Fruit fly (Drosophila melanogaster) whole organism, embryonic: ENCODE measurements around the gene CG8349.

ENCODE experiments used
- Bteb2 ChIP-seq: fragments of 200-800 bp; sonication (Bioruptor generic); optimal IDR thresholded peaks from 2 replicates; lab custom pipeline; 2016; ENCODE audit warnings: missing biosample characterization, missing genetic modification characterization
- CG10147 ChIP-seq: fragments of 200-800 bp; sonication (Bioruptor generic); optimal IDR thresholded peaks from 2 replicates; lab custom pipeline; 2019; ENCODE audit warnings: missing biosample characterization, mild to moderate bottlenecking, missing genetic modification characterization, moderate library complexity
- CG10431 ChIP-seq: fragments of 200-800 bp; sonication (Bioruptor generic); optimal IDR thresholded peaks from 3 replicates; lab custom pipeline; 2018; ENCODE audit warnings: missing biosample characterization, mild to moderate bottlenecking, missing genetic modification characterization
- CG10462 ChIP-seq: fragments of 200-800 bp; sonication (Bioruptor generic); optimal IDR thresholded peaks from 2 replicates; lab custom pipeline; 2016; ENCODE audit warnings: missing biosample characterization, missing genetic modification characterization
- CG10543 ChIP-seq: fragments of 200-800 bp; sonication (Bioruptor generic); optimal IDR thresholded peaks from 3 replicates; lab custom pipeline; 2017; ENCODE audit warnings: missing biosample characterization, mild to moderate bottlenecking, missing genetic modification characterization, moderate library complexity
- CG11085 ChIP-seq: fragments of 200-800 bp; sonication (Bioruptor generic); IDR thresholded peaks from 2 replicates; pipeline ENCODE4 v1.3.6; 2022; ENCODE audit warnings: missing biosample characterization, missing genetic modification characterization
- CG13287 ChIP-seq: fragments of 200-800 bp; sonication (Bioruptor generic); IDR thresholded peaks from 2 replicates; pipeline ENCODE4 v1.3.6; 2022; ENCODE audit warnings: missing biosample characterization, missing genetic modification characterization; ENCODE audit not compliant: partially characterized antibody
- CG13296 ChIP-seq: fragments of 200-800 bp; sonication (Bioruptor generic); optimal IDR thresholded peaks from 3 replicates; lab custom pipeline; 2018; ENCODE audit warnings: missing biosample characterization, mild to moderate bottlenecking, missing genetic modification characterization
- CG15073 ChIP-seq: fragments of 200-800 bp; sonication (Bioruptor generic); optimal IDR thresholded peaks from 2 replicates; lab custom pipeline; 2016; ENCODE audit warnings: missing biosample characterization, missing genetic modification characterization
- CG16779 ChIP-seq: fragments of 200-800 bp; sonication (Bioruptor generic); IDR thresholded peaks from 2 replicates; pipeline ENCODE4 v1.3.6; 2022; ENCODE audit warnings: missing biosample characterization, missing genetic modification characterization
- CG17361 ChIP-seq: fragments of 200-800 bp; sonication (Bioruptor generic); IDR thresholded peaks from 3 replicates; pipeline ENCODE4 v1.3.6; 2022; ENCODE audit warnings: missing biosample characterization, missing genetic modification characterization
- CG18599 ChIP-seq: fragments of 200-800 bp; sonication (Bioruptor generic); optimal IDR thresholded peaks from 3 replicates; lab custom pipeline; 2017; ENCODE audit warnings: missing biosample characterization, missing genetic modification characterization, mild to moderate bottlenecking, moderate library complexity, missing genetic modification reagents
- CG3847 ChIP-seq: fragments of 200-800 bp; sonication (Bioruptor generic); IDR thresholded peaks from 2 replicates; pipeline ENCODE4 v1.3.6; 2022; ENCODE audit warnings: missing biosample characterization, missing genetic modification characterization
- CG4404 ChIP-seq: fragments of 200-800 bp; sonication (Bioruptor generic); IDR thresholded peaks from 2 replicates; pipeline ENCODE4 v1.3.6; 2022; ENCODE audit warnings: missing biosample characterization, missing genetic modification characterization
- CG6272 ChIP-seq: fragments of 200-800 bp; sonication (Bioruptor generic); IDR thresholded peaks from 2 replicates; pipeline ENCODE4 v1.3.6; 2022; ENCODE audit warnings: missing biosample characterization, missing genetic modification characterization
- CG7786 ChIP-seq: fragments of 200-800 bp; sonication (Bioruptor generic); optimal IDR thresholded peaks from 2 replicates; lab custom pipeline; 2016; ENCODE audit warnings: missing biosample characterization, missing genetic modification characterization
- CG7987 ChIP-seq: fragments of 200-800 bp; sonication (Bioruptor generic); optimal IDR thresholded peaks from 2 replicates; lab custom pipeline; 2018; ENCODE audit warnings: missing biosample characterization, mild to moderate bottlenecking, missing genetic modification characterization, moderate library complexity
- CG8359 ChIP-seq: fragments of 200-800 bp; sonication (Bioruptor generic); optimal IDR thresholded peaks from 2 replicates; lab custom pipeline; 2017; ENCODE audit warnings: missing biosample characterization, mild to moderate bottlenecking, missing genetic modification characterization, borderline replicate concordance
- CG9609 ChIP-seq: fragments of 200-800 bp; sonication (Bioruptor generic); optimal IDR thresholded peaks from 3 replicates; lab custom pipeline; 2016; ENCODE audit warnings: missing biosample characterization, missing genetic modification characterization
- CG9932 ChIP-seq: fragments of 200-800 bp; sonication (Bioruptor generic); IDR thresholded peaks from 2 replicates; pipeline ENCODE4 v1.3.6; 2022; ENCODE audit warnings: missing biosample characterization, missing genetic modification characterization
- CTCF ChIP-seq: fragments of 200-800 bp; sonication (Bioruptor generic); optimal IDR thresholded peaks from 2 replicates; lab custom pipeline; 2017; ENCODE audit warnings: missing biosample characterization, mild to moderate bottlenecking, missing genetic modification characterization, moderate library complexity
- Fer1 ChIP-seq: fragments of 200-800 bp; sonication (Bioruptor generic); optimal IDR thresholded peaks from 2 replicates; lab custom pipeline; 2017; ENCODE audit warnings: missing biosample characterization, mild to moderate bottlenecking, missing genetic modification characterization
- Lhr ChIP-seq: fragments of 200-800 bp; sonication (Bioruptor generic); optimal IDR thresholded peaks from 3 replicates; lab custom pipeline; 2017; ENCODE audit warnings: mild to moderate bottlenecking, missing biosample characterization, missing genetic modification reagents, missing genetic modification characterization
- Max ChIP-seq: fragments of 200-800 bp; sonication (Bioruptor generic); optimal IDR thresholded peaks from 2 replicates; lab custom pipeline; 2016; ENCODE audit warnings: missing biosample characterization, mild to moderate bottlenecking, missing genetic modification characterization
- NC2β ChIP-seq: fragments of 200-800 bp; sonication (Bioruptor generic); optimal IDR thresholded peaks from 2 replicates; lab custom pipeline; 2016; ENCODE audit warnings: missing biosample characterization, missing genetic modification characterization
- Oli ChIP-seq: fragments of 200-800 bp; sonication (Bioruptor generic); optimal IDR thresholded peaks from 2 replicates; lab custom pipeline; 2018; ENCODE audit warnings: missing biosample characterization, mild to moderate bottlenecking, missing genetic modification characterization, moderate library complexity
- Opbp ChIP-seq: fragments of 200-800 bp; sonication (Bioruptor generic); IDR thresholded peaks from 3 replicates; pipeline ENCODE4 v1.3.6; 2022; ENCODE audit warnings: missing biosample characterization, missing genetic modification characterization; ENCODE audit not compliant: partially characterized antibody
- Ravus ChIP-seq: fragments of 200-800 bp; sonication (Bioruptor generic); IDR thresholded peaks from 2 replicates; pipeline ENCODE4 v1.3.6; 2022; ENCODE audit warnings: missing biosample characterization, missing genetic modification characterization
- ap ChIP-seq: fragments of 200-800 bp; sonication (Bioruptor generic); IDR thresholded peaks from 2 replicates; pipeline ENCODE4 v1.3.6; 2022; ENCODE audit warnings: missing biosample characterization, missing genetic modification characterization
- ato ChIP-seq: fragments of 200-800 bp; sonication (Bioruptor generic); IDR thresholded peaks from 2 replicates; pipeline ENCODE4 v1.3.6; 2022; ENCODE audit warnings: missing biosample characterization, missing genetic modification characterization; ENCODE audit not compliant: partially characterized antibody
- bbx ChIP-seq: fragments of 200-800 bp; sonication (Bioruptor generic); IDR thresholded peaks from 2 replicates; pipeline ENCODE4 v1.3.6; 2022; ENCODE audit warnings: missing biosample characterization, missing genetic modification characterization; ENCODE audit not compliant: partially characterized antibody
- cato ChIP-seq: fragments of 200-800 bp; sonication (Bioruptor generic); optimal IDR thresholded peaks from 2 replicates; lab custom pipeline; 2016; ENCODE audit warnings: missing biosample characterization, missing genetic modification characterization, borderline replicate concordance
- chm ChIP-seq: fragments of 200-800 bp; sonication (Bioruptor generic); IDR thresholded peaks from 2 replicates; pipeline ENCODE4 v1.3.6; 2022; ENCODE audit warnings: missing biosample characterization, missing genetic modification characterization
- cwo ChIP-seq: fragments of 200-800 bp; sonication (Bioruptor generic); optimal IDR thresholded peaks from 3 replicates; lab custom pipeline; 2017; ENCODE audit warnings: missing biosample characterization, missing genetic modification characterization, mild to moderate bottlenecking, moderate library complexity, missing genetic modification reagents
- dati ChIP-seq: fragments of 200-800 bp; sonication (Bioruptor generic); IDR thresholded peaks from 2 replicates; pipeline ENCODE4 v1.3.6; 2022; ENCODE audit warnings: missing biosample characterization, missing genetic modification characterization
- gce ChIP-seq: fragments of 200-800 bp; sonication (Bioruptor generic); IDR thresholded peaks from 3 replicates; pipeline ENCODE4 v1.3.6; 2022; ENCODE audit warnings: missing biosample characterization, missing genetic modification characterization
- otp ChIP-seq: fragments of 200-800 bp; sonication (Bioruptor generic); IDR thresholded peaks from 3 replicates; pipeline ENCODE4, ENCODE4 v1.3.6; 2022; ENCODE audit warnings: missing biosample characterization, missing genetic modification characterization
- pros ChIP-seq: fragments of 200-800 bp; sonication (Bioruptor generic); optimal IDR thresholded peaks from 3 replicates; lab custom pipeline; 2019; ENCODE audit warnings: missing biosample characterization, mild to moderate bottlenecking, missing genetic modification characterization, moderate library complexity
- pum ChIP-seq: fragments of 200-800 bp; sonication (Bioruptor generic); optimal IDR thresholded peaks from 2 replicates; lab custom pipeline; 2016; ENCODE audit warnings: missing biosample characterization, missing genetic modification characterization
- rib ChIP-seq: fragments of 200-800 bp; sonication (Bioruptor generic); IDR thresholded peaks from 2 replicates; pipeline ENCODE4 v1.3.6; 2022; ENCODE audit warnings: missing biosample characterization, missing genetic modification characterization
- run ChIP-seq: fragments of 200-800 bp; sonication (Bioruptor generic); optimal IDR thresholded peaks from 3 replicates; lab custom pipeline; 2018; ENCODE audit warnings: missing biosample characterization, mild to moderate bottlenecking, missing genetic modification characterization
- slbo ChIP-seq: fragments of 200-800 bp; sonication (Bioruptor generic); IDR thresholded peaks from 2 replicates; pipeline ENCODE4 v1.3.6; 2022; ENCODE audit warnings: missing biosample characterization, missing genetic modification characterization
- sr ChIP-seq: fragments of 200-800 bp; sonication (Bioruptor generic); IDR thresholded peaks from 3 replicates; pipeline ENCODE4 v1.3.6; 2022; ENCODE audit warnings: missing biosample characterization, missing genetic modification characterization
- tin ChIP-seq: fragments of 200-800 bp; sonication (Bioruptor generic); optimal IDR thresholded peaks from 3 replicates; lab custom pipeline; 2016; ENCODE audit warnings: missing biosample characterization, missing genetic modification characterization
- tna ChIP-seq: fragments of 200-800 bp; sonication (Bioruptor generic); IDR thresholded peaks from 2 replicates; pipeline ENCODE4 v1.3.6; 2022; ENCODE audit warnings: missing biosample characterization, missing genetic modification characterization; ENCODE audit not compliant: partially characterized antibody
- toy ChIP-seq: fragments of 200-800 bp; sonication (Bioruptor generic); IDR thresholded peaks from 2 replicates; pipeline ENCODE4 v1.3.6; 2022; ENCODE audit warnings: missing biosample characterization, missing genetic modification characterization
- tx ChIP-seq: fragments of 200-800 bp; sonication (Bioruptor generic); optimal IDR thresholded peaks from 2 replicates; lab custom pipeline; 2016; ENCODE audit warnings: missing biosample characterization, missing genetic modification characterization
- zen2 ChIP-seq: fragments of 200-800 bp; sonication (Bioruptor generic); IDR thresholded peaks from 3 replicates; pipeline ENCODE4 v1.3.6; 2022; ENCODE audit warnings: missing biosample characterization, missing genetic modification characterization; ENCODE audit not compliant: partially characterized antibody
- zfh1 ChIP-seq: fragments of 200-800 bp; sonication (Bioruptor generic); IDR thresholded peaks from 3 replicates; pipeline ENCODE4 v1.3.6; 2022; ENCODE audit warnings: missing biosample characterization, missing genetic modification characterization
- zfh2 ChIP-seq: fragments of 200-800 bp; sonication (Bioruptor generic); optimal IDR thresholded peaks from 2 replicates; lab custom pipeline; 2016; ENCODE audit warnings: missing biosample characterization, missing genetic modification characterization

CG8349 gene

DNA sequence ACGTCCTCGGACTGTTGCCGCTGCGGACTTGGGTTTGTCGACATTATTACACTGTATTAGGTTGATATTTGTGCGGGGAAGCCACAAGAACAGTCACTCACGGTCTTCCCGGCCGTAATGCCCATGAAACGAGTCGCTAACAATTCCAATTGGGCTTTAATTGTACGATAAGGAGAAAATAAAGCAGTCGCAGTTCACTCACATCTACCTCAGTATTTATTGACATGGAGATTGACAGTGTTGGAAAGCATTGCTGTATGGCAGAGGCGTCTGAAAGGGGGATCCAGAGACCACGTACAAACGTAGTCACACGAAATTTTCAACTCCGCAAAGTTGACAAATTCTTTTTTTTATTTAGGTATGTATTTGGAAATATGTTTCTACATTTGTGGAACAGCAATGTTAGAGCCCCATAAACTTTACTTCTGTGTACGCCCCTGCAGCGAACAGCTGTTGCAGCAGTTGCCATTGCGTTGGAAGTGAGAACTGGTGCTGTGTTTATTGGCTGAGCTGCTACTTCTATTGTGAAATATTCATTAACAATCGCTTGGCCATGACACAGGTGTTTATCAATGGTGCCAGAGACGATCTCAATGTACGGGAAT, 2.9 kb upstream of the CG8349 start, which contains the start of the genes CG8372 and CG8360 (continued):
- TF ChIP-seq CG9609 (GFP tag; lab: Kevin White, UChicago) (peak; percentile 99), NC2β (GFP tag; lab: Kevin White, UChicago) (peak; percentile 98), tin (GFP tag; lab: Kevin White, UChicago) (peak; percentile 99), CG7987 (GFP tag; lab: Kevin White, UChicago) (peak; percentile 97), CG10431 (GFP tag; lab: Kevin White, UChicago) (peak; percentile 92), zen2 (GFP tag; lab: Robert Waterston, UW) (no peak), Fer1 (GFP tag; lab: Kevin White, UChicago) (peak; percentile 99), Ravus (GFP tag; lab: Robert Waterston, UW) (peak; percentile 93), CG10147 (peak; percentile 98), CG15073 (GFP tag; lab: Kevin White, UChicago) (peak; percentile 92), CG3847 (peak; percentile 99), CG18599 (peak; percentile 99), ap (GFP tag; lab: Robert Waterston, UW) (peak; percentile 99), run (tag; lab: Kevin White, UChicago) (peak; percentile 96), sr (GFP tag; lab: Robert Waterston, UW) (peak; percentile 97), pros (peak; percentile 65), Oli (peak; percentile 99), toy (GFP tag; lab: Robert Waterston, UW) (peak; percentile 96), CG6272 (GFP tag; lab: Robert Waterston, UW) (peak; percentile 99), bbx (GFP tag; lab: Robert Waterston, UW) (no peak), chm (GFP tag; lab: Robert Waterston, UW) (peak; percentile 99), CG11085 (GFP tag; lab: Robert Waterston, UW) (peak; percentile 98), CG13296 (peak; percentile 98), Lhr (GFP tag; lab: Kevin White, UChicago) (peak; percentile 92), Max (GFP tag; lab: Kevin White, UChicago) (peak; percentile 99), CG9932 (GFP tag; lab: Robert Waterston, UW) (peak; percentile 99), pum (GFP tag; lab: Kevin White, UChicago) (peak; percentile 99), cato (GFP tag; lab: Kevin White, UChicago) (peak; percentile 98), CG4404 (GFP tag; lab: Robert Waterston, UW) (peak; percentile 99), gce (GFP tag; lab: Robert Waterston, UW) (peak; percentile 98), zfh2 (GFP tag; lab: Kevin White, UChicago) (peak; percentile 99), slbo (peak; percentile 99), Opbp (GFP tag; lab: Robert Waterston, UW) (no peak; the same call in 2 of the 3 replicates), CG10462 (peak; percentile 99), otp (GFP tag; lab: Robert Waterston, UW) (peak; percentile 99), cwo (peak; percentile 97), rib (peak; percentile 99), dati (peak; percentile 99), CTCF (GFP tag; lab: Kevin White, UChicago) (peak; percentile 76), ato (GFP tag; lab: Robert Waterston, UW) (peak; percentile 44; the same call in 1 of the 2 replicates), tx (GFP tag; lab: Kevin White, UChicago) (peak; percentile 99), CG7786 (GFP tag; lab: Kevin White, UChicago) (peak; percentile 99), CG10543 (GFP tag; lab: Kevin White, UChicago) (peak; percentile 98), tna (GFP tag; lab: Robert Waterston, UW) (no peak), CG16779 (GFP tag; lab: Robert Waterston, UW) (peak; percentile 98), zfh1 (peak; percentile 100), CG17361 (GFP tag; lab: Robert Waterston, UW) (peak; percentile 97), CG8359 (GFP tag; lab: Kevin White, UChicago) (peak; percentile 93), Bteb2 (peak; percentile 99), CG13287 (GFP tag; lab: Robert Waterston, UW) (peak; percentile 75)
